Fruit fly (Drosophila melanogaster) Kc167 (cell line): Measurements from ENCODE around the gene CG8188.

Experiments used
- Myc ChIP-seq: fragments of >200 bp; optimal IDR thresholded peaks from 2 replicates; lab custom pipeline; 2017; ENCODE audit warnings: missing external identifiers
- Sin3A ChIP-seq: fragments of >200 bp; optimal IDR thresholded peaks from 2 replicates; lab custom pipeline; 2018; ENCODE audit warnings: missing external identifiers
- h ChIP-seq: fragments of >200 bp; optimal IDR thresholded peaks from 3 replicates; lab custom pipeline; 2018; ENCODE audit warnings: missing external identifiers
- insv ChIP-seq: fragments of >200 bp; optimal IDR thresholded peaks from 3 replicates; lab custom pipeline; 2018; ENCODE audit warnings: missing external identifiers
- psq ChIP-seq: fragments of >200 bp; optimal IDR thresholded peaks from 2 replicates; lab custom pipeline; 2017; ENCODE audit warnings: missing external identifiers
- ttk ChIP-seq: sonication (Bioruptor generic); optimal IDR thresholded peaks from 2 replicates; lab custom pipeline; 2017; ENCODE audit warnings: missing external identifiers

The CG8188 gene

DNA sequence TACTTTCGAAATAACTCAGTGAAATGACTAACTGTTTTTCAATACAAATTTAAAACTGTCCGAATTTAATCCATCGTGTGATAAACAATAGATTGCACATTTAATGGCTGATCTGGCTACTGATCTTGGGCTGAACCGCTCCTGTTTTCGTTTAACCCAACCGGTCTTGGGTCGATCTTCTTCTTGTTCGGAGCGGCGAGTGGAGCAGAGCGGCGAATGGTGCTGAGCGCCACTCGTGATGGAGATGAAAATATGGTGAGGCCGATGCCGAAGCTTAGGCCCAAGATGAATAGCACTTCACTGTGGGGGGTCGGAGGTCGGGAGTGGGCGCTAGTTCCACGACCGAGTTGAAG lies 19.3 kb downstream of the CG8188 start:
- TF ChIP-seq Myc (lab: Kevin White, UChicago) (no peak), h (lab: Kevin White, UChicago) (no peak), insv (lab: Kevin White, UChicago) (no peak), psq (lab: Kevin White, UChicago) (no peak)

DNA sequence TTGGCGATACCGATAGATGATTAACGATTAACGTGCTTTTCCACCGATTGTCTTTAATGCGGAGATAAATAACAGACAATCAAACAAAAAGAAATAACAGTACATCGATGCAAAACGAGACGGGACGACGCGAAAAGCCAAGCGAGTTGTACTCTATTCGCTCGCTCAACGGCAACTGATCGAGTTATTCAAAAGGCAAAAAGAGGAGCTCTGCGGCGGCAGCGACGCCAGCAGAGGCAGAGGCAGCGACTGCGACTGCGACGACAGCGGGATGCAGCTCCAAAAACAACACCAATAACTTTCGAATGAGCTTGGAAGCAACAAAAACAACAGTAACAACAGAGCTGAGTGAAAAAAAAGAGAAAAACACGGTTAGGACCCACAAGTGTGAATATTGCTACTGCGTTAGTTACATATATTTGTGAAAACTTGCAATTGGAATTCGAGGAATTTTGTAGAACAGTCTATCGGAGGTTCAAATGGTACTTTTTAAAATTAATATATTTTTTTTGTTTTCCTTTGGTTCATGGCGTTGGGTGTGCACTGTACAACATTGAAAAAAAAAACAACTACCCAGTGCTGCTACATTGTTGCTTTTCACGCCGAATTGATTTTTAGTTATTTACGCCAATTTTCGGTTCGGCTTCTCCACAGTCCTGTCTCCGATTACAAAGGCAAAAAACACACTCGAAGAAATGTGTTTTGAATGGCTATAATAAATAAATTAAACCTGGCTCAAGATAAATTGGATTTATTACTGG lies 19.9 kb downstream of the CG8188 start:
- TF ChIP-seq ttk (lab: Kevin White, UChicago), result no peak
- no peak for TF ChIP-seq psq (lab: Kevin White, UChicago)
- no peak for TF ChIP-seq h (lab: Kevin White, UChicago)
- TF ChIP-seq Sin3A (lab: Kevin White, UChicago), result no peak
- no peak for TF ChIP-seq Myc (lab: Kevin White, UChicago)
- no peak for TF ChIP-seq insv (lab: Kevin White, UChicago)

DNA sequence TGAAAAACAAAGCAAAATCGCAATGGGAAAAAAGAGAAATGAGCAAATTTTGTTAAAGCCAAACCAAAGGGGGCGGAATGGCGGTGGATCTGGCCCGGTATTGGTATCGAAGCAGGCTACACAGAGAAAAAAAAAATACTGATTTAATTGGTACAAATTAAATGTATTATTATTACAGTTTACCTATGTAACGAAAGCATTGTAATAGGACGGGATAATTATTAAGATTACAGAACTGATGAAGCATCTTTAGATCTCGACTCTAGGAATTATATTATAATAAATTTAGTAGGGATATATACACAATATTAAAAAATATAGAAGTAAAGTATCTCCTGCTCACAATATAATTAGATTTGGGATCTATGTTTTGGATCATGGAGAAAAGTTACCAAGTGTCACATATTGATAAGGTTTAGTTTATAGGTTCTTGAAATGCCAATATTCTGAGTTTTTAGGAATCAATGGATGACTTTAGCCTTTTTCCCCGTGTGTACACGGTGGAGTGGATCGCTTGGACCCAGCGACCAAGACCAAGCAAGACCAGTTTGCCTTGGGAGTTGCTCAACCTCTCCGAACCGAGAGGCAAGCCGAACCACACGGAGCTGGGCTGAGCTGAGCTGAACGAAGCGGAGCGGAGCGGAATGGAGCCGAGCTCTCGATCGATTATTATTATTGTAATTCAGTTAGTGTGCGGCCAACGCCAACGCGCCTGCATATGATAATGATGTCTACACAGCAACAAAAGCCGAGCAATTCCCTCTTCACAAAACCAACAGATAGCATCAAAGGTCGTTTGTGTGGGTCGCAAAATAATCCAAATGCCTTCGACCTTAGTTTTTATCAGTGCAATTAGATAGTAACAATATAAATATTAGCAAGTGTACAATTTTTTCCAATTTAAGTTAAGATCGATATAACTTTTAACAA lies 22.9 kb downstream of the CG8188 start:
- TF ChIP-seq Myc (lab: Kevin White, UChicago) (no peak), psq (lab: Kevin White, UChicago) (no peak), Sin3A (lab: Kevin White, UChicago) (no peak), insv (lab: Kevin White, UChicago) (no peak), h (lab: Kevin White, UChicago) (no peak), ttk (lab: Kevin White, UChicago) (no peak)

DNA sequence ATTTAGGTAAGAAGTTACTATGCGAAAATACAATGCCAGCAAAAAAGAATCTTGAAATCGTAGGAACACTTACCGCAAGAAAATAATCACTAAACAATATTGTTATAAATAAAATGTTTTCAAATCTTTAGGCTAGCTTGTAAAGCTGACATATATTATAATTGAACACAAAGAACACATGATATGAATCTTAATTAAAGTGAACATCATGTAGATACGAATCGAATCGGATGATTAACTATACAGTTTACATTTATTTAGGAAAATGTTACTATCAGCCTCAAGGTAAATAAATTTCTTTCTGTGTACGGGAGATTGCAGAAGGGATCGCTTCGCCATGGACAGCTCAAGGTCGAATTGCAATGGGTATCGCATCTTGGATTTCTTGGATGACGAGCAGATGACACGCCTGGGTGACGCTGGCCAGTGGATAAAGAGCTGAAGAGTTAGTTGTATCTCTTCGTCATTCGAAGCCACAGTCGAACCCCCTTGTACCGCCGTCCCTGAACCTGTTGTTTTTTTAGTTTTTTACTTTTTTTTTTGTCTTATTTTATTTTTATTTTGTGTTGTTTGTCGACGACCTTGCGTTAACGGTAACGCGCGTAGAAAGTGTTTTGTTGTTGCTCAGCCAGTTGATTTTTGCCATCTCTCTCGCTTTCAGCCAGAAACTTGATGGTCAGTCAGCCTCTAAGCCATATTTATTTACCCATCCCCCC lies 24.7 kb downstream of the CG8188 start:
- TF ChIP-seq ttk (lab: Kevin White, UChicago), result no peak
- TF ChIP-seq Sin3A (lab: Kevin White, UChicago), result no peak
- no peak for TF ChIP-seq insv (lab: Kevin White, UChicago)
- TF ChIP-seq Myc (lab: Kevin White, UChicago), result no peak
- no peak for TF ChIP-seq h (lab: Kevin White, UChicago)
- no peak for TF ChIP-seq psq (lab: Kevin White, UChicago)

DNA sequence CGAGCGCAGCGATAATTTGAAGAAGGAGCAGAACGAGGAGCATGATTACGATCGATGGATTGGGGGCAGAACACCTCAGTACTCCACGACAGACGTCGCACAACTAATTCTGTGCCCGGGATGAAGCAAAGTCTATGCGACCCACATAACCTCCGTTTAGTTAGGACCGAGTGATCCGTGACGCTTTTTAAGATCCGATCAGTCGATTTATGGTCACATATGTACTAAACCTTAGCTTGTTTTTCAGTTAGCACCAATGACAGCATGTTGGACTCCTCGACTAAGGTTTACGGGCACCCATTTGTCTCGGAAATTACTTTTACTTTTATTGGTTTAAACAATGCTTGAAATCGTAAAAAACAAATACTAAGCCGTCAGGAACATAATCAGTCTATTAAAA lies 31.0 kb downstream of the CG8188 start, which contains the start of gene CG12990:
Gene CG12990, minus strand, starts transcription at position 101 of the 400 bp plus-strand sequence.
- TF ChIP-seq ttk (lab: Kevin White, UChicago) (no peak), h (lab: Kevin White, UChicago) (no peak)

DNA sequence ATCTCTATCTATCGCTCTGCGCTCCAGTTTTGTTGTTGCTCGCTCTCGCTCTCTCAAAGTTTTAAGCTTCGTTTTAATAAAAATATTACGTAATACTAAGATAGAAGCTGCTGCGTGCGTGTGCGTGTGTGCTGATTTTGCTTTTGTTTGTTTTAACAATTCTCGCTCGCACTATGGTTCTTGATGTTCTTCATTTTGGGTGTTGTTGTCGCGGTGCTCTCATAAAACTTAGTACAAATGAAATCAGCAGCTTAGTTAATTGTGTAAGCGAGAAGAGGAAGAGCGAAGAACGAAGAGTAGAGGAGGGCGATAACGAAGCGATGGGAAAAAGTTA lies 43.7 kb downstream of the CG8188 start:
- TF ChIP-seq Sin3A (lab: Kevin White, UChicago), result no peak
- TF ChIP-seq psq (lab: Kevin White, UChicago), result no peak
- no peak for TF ChIP-seq insv (lab: Kevin White, UChicago)
- no peak for TF ChIP-seq ttk (lab: Kevin White, UChicago)
- TF ChIP-seq Myc (lab: Kevin White, UChicago), result no peak
- no peak for TF ChIP-seq h (lab: Kevin White, UChicago)

DNA sequence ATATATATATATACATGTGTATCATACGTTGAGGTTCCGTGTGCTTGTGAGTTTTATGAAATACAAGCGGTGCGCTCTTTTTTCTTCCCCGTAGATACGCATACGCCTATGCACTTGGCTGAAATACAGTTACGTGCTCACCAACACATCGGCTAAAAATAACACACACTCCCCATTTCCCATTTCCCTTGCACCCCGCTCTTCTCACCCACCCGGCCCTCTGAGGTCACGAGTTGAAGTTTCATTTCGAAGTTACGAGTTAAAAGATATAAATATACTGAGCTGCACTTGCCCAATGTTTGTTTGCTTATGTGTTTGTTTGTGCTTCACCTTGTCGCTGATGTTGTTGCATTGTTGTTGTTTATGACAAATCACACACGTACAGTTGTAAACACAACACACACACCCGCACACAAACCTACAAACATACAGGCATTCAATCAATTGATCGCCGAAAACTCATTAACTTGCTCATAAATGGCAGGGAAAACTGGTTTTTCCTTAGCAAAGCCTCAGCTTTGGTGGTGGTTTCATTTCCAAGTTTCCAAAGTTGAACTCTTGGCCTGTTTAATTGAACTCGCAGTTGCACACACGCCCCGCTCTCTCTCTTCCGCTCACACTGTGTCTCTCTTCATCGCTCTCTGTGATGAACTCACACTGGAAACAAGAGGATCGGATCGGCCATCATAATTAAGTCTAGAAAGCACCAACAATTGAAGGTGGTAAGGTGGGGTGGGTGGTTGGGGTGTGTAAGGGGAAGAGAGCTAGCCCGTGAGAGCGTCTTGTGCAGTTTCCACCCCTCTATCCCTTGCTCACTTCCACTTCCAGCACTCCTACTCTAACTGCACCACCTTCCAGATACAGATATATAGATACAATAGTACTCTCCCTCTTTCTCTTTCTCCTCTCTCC lies 44.4 kb downstream of the CG8188 start:
- TF ChIP-seq Sin3A (lab: Kevin White, UChicago) (no peak), psq (lab: Kevin White, UChicago) (no peak), ttk (lab: Kevin White, UChicago) (no peak), Myc (lab: Kevin White, UChicago) (no peak), h (lab: Kevin White, UChicago) (no peak), insv (lab: Kevin White, UChicago) (no peak)

DNA sequence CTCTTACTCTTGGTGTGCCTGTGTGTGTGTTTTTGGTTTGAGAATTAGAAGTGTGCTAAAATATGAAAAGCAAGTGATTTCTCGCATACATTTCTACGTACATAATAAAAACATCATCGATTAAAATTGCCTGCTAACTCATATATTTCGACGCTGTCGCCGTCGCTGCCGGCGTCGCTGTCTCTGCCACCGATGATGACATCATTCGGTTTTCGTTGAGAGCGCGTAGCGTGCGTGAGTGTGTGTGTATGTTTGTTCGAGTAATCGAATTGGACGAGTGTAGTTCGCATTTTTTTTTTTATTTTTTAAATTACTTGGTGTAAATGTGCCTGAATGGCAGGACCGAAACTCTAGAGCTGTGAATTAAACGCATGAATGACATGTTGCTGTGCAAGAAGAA lies 45.1 kb downstream of the CG8188 start:
- no peak for TF ChIP-seq ttk (lab: Kevin White, UChicago)
- TF ChIP-seq Myc (lab: Kevin White, UChicago), result no peak
- TF ChIP-seq h (lab: Kevin White, UChicago), result no peak
- TF ChIP-seq insv (lab: Kevin White, UChicago), result no peak
- no peak for TF ChIP-seq psq (lab: Kevin White, UChicago)
- no peak for TF ChIP-seq Sin3A (lab: Kevin White, UChicago)

DNA sequence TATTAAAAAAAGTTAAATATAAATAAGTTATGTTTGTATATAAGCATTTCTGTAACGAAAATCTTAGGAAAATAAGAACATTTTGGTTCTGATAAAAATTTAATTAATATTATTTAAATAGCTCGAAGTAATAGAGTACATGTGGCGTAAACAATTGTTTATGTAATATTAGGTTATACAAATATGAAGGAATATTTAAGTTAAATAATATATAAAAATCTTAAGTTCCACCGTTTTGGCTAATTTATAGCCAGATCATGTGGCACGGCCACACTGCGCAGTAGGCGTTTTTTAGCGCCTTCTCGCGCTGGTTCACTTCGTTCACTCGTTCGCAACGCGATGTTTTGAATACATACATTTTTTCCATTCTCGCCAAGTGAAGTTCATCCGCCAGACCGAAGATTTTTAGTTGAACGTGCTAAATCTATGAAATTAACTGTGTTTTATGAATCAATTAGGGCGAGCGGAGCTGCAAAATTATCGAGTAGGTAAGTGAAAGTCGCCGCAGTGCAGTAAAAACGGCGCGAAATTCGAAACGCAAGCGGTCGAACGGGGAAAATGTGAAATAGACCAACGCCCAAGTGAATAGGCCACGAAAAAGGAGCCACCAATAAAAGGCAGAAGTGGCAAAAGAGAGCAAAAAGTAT lies 45.7 kb downstream of the CG8188 start, which contains the start of gene beta-Spec:
Gene beta-Spec, plus strand, starts transcription at position 323 of the 647 bp plus-strand sequence.
- TF ChIP-seq insv (lab: Kevin White, UChicago), result no peak
- no peak for TF ChIP-seq ttk (lab: Kevin White, UChicago)
- TF ChIP-seq psq (lab: Kevin White, UChicago), result no peak
- no peak for TF ChIP-seq Sin3A (lab: Kevin White, UChicago)
- TF ChIP-seq h (lab: Kevin White, UChicago), result no peak
- TF ChIP-seq Myc (lab: Kevin White, UChicago), result no peak

DNA sequence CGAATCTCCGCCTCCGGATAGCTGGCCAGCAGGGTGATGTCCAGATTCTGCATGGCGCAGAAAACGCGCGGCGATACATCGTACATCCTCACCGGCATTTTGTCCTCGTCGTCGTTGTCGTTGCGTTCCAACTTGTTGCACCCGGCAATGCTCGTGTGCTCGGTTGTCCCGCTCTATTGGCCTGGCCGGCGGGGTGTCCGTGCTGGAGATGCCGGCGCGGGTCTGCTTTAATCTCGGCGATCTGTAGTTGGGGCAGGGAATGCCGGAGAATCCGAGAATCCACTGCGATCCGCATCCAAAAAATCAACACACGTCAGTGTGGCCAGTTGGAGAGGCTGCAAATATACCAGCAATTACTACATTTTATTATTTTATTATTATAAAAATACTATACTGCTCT lies 46.3 kb downstream of the CG8188 start, which contains the start of gene IntS2:
Gene IntS2, minus strand, starts transcription at position 318 of the 400 bp plus-strand sequence.
- no peak for TF ChIP-seq psq (lab: Kevin White, UChicago)
- TF ChIP-seq ttk (lab: Kevin White, UChicago), result no peak
- TF ChIP-seq Sin3A (lab: Kevin White, UChicago), result no peak
- TF ChIP-seq h (lab: Kevin White, UChicago), result no peak
- no peak for TF ChIP-seq Myc (lab: Kevin White, UChicago)
- TF ChIP-seq insv (lab: Kevin White, UChicago), result no peak
